Worm (Caenorhabditis elegans): Measurements from ENCODE around the gene sdz-12.

The sdz-12 gene

ce11 chrII:3736893-3737375, 5.3 kb upstream of the sdz-12 start, which contains the start of gene F12E12.6:
TSS of gene F12E12.6 (minus strand) at chrII:3736943.
- TF ChIP-seq hlh-6 (tag; optimal IDR thresholded peaks at IDR 0.05) (no peak), hlh-13 (GFP tag; optimal IDR thresholded peaks at IDR 0.05) (no peak), lin-11 (tag; optimal IDR thresholded peaks at IDR 0.05) (no peak), pha-4 (tag; optimal IDR thresholded peaks at IDR 0.05) (no peak), ref-2 (tag; optimal IDR thresholded peaks at IDR 0.05) (no peak), K02D7.2 (tag; optimal IDR thresholded peaks at IDR 0.05) (no peak), pax-1 (tag; optimal IDR thresholded peaks at IDR 0.05) (no peak)

- TF ChIP-seq fkh-6 (tag; optimal IDR thresholded peaks at IDR 0.05) = no peak
- no peak for TF ChIP-seq F13H6.1 (tag; optimal IDR thresholded peaks at IDR 0.05)
Measured at ce11 chrII:3727996-3728395, 3.6 kb downstream of the sdz-12 start, which contains the start of gene C46E10.8. TSS of gene C46E10.8 (minus strand) at chrII:3728096.

ce11 chrII:3724175-3724715, 7.4 kb downstream of the sdz-12 start, which contains the start of gene C46E10.1:
TSS of gene C46E10.1 (plus strand) at chrII:3724225.
- TF ChIP-seq sox-2 (GFP tag; IDR thresholded peaks at IDR 0.05) (no peak), mec-3 (tag; optimal IDR thresholded peaks at IDR 0.05; ENCODE audit: borderline replicate concordance) (peak; percentile 6)

ce11 chrII:3721016-3721415, 10.6 kb downstream of the sdz-12 start, which contains the start of gene C46E10.3:
TSS of gene C46E10.3 (plus strand) at chrII:3721316.
- no peak for TF ChIP-seq madf-2 (tag; optimal IDR thresholded peaks at IDR 0.05)

- TF ChIP-seq unc-3 (GFP tag; conservative IDR thresholded peaks at IDR 0.05) (no peak), unc-3 (tag; optimal IDR thresholded peaks at IDR 0.05) (no peak), mec-3 (tag; optimal IDR thresholded peaks at IDR 0.05; ENCODE audit: borderline replicate concordance) (no peak), hlh-6 (tag; optimal IDR thresholded peaks at IDR 0.05) (no peak), ceh-34 (tag; optimal IDR thresholded peaks at IDR 0.05) (no peak), C38D4.7 (GFP tag; optimal IDR thresholded peaks at IDR 0.05) (no peak), ceh-14 (tag; optimal IDR thresholded peaks at IDR 0.05) (no peak)
Measured at ce11 chrII:3716961-3717360, 14.7 kb downstream of the sdz-12 start, which contains the start of gene fbxc-52. TSS of gene fbxc-52 (plus strand) at chrII:3717261.

- TF ChIP-seq sox-2 (GFP tag; IDR thresholded peaks at IDR 0.05) (no peak), odd-2 (tag; optimal IDR thresholded peaks at IDR 0.05) (no peak), ceh-6 (GFP tag; optimal IDR thresholded peaks at IDR 0.05) (no peak), F13H6.1 (tag; optimal IDR thresholded peaks at IDR 0.05) (no peak), K02D7.2 (tag; optimal IDR thresholded peaks at IDR 0.05) (no peak), fkh-10 (GFP tag; optimal IDR thresholded peaks at IDR 0.05) (no peak), nhr-11 (tag; optimal IDR thresholded peaks at IDR 0.05) (no peak), sdc-2 (tag; optimal IDR thresholded peaks at IDR 0.05) (no peak)
Measured at ce11 chrII:3716455-3716854, 15.2 kb downstream of the sdz-12 start, which contains the start of gene srh-99. TSS of gene srh-99 (minus strand) at chrII:3716555.

- TF ChIP-seq che-1 (tag; optimal IDR thresholded peaks at IDR 0.05) = no peak
- TF ChIP-seq ceh-34 (tag; optimal IDR thresholded peaks at IDR 0.05) = no peak
- no peak for TF ChIP-seq elt-4 (tag; optimal IDR thresholded peaks at IDR 0.05)
- TF ChIP-seq elt-2 (tag; optimal IDR thresholded peaks at IDR 0.05) = no peak
- no peak for TF ChIP-seq ref-2 (tag; optimal IDR thresholded peaks at IDR 0.05)
- no peak for TF ChIP-seq ceh-2 (tag; optimal IDR thresholded peaks at IDR 0.05)
- TF ChIP-seq K09A11.1 (tag; optimal IDR thresholded peaks at IDR 0.05; ENCODE audit: insufficient read depth) = no peak
- no peak for TF ChIP-seq lim-6 (tag; optimal IDR thresholded peaks at IDR 0.05)
- TF ChIP-seq pha-2 (tag; optimal IDR thresholded peaks at IDR 0.05) = no peak
- TF ChIP-seq zip-5 (tag; optimal IDR thresholded peaks at IDR 0.05) = no peak
- TF ChIP-seq mec-3 (tag; optimal IDR thresholded peaks at IDR 0.05; ENCODE audit: borderline replicate concordance) = no peak
- no peak for TF ChIP-seq C38D4.7 (GFP tag; optimal IDR thresholded peaks at IDR 0.05)
- no peak for TF ChIP-seq ama-1 (optimal IDR thresholded peaks at IDR 0.05)
- no peak for TF ChIP-seq unc-55 (GFP tag; optimal IDR thresholded peaks at IDR 0.05)
- no peak for TF ChIP-seq sox-4 (tag; optimal IDR thresholded peaks at IDR 0.05)
- no peak for TF ChIP-seq ceh-24 (tag; optimal IDR thresholded peaks at IDR 0.05)
- no peak for TF ChIP-seq hlh-8 (tag; optimal IDR thresholded peaks at IDR 0.05)
- TF ChIP-seq hlh-6 (tag; optimal IDR thresholded peaks at IDR 0.05) = no peak
- TF ChIP-seq tbx-7 (tag; optimal IDR thresholded peaks at IDR 0.05) = no peak
Measured at ce11 chrII:3714595-3714994, 17.0 kb downstream of the sdz-12 start, which contains the start of gene srh-100. TSS of gene srh-100 (minus strand) at chrII:3714695.

Data from whole organism, late embryonic.